Worm (Caenorhabditis elegans) whole organism, L4/young adult: ENCODE data around the gene R05D3.3.
"Not testable (repeated sequence)": the region's sequence is repeated elsewhere in the genome, so short reads cannot be mapped to it uniquely, and the experiment has no call there.

Experiments used
- W03F9.2 ChIP-seq: fragments of 150-350 bp; optimal IDR thresholded peaks from 2 replicates; lab custom pipeline; 2014; ENCODE audit warnings: missing biosample characterization, missing genetic modification characterization
- dao-5 ChIP-seq: sonication (generic microtip); optimal IDR thresholded peaks from 2 replicates; lab custom pipeline; 2016; ENCODE audit warnings: missing genotype, missing genetic modification characterization, moderate library complexity, missing compliant biosample characterization
- him-1 ChIP-seq: sonication (generic microtip); optimal IDR thresholded peaks from 2 replicates; lab custom pipeline; 2016; ENCODE audit warnings: missing genotype, missing genetic modification reagents, missing genetic modification characterization, missing compliant biosample characterization

Gene R05D3.3

DNA sequence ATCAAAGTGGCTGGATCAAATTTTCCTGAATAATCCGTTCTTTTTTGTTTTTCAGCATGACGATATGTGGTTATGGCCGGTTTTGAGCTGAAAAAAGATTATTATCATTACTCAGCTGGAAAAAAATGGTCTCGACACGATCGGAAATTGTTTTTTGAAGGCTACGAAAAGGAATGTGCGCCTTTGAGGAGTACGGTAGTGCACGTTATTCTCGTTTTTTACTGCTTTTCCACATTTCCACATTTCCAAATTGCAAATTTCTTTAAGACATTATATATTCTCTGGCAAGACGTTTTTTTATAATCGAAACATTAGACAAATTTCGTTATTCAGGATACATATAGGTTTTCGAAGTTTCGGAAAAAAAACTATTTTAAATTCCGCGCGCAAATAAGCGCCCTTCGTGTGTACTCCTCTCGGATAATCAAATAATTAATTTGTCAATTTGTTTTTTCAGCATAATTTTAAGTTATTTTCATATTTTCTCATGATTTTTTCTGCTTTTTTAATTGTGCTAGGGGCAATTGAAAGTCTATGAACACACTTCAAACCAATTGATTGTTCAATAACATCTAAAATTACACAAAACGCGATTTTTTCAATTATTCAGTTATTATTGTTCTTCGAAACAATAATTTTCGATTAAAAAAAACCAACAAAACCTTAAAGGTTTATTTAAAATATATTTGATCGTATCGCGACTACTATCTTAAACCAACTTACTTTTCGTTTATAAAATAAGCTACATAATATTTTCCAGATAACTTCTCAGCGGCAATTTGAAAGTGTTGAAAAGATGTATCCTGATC is at the start of gene R05D3.3:
Gene R05D3.3 (plus strand): TSS at position 759 of the 809 bp plus-strand sequence.
- TF ChIP-seq dao-5 (tag; lab: Kevin White, UChicago) (no peak), him-1 (tag; lab: Kevin White, UChicago) (no peak), W03F9.2 (tag; lab: Kevin White, UChicago) (no peak)

DNA sequence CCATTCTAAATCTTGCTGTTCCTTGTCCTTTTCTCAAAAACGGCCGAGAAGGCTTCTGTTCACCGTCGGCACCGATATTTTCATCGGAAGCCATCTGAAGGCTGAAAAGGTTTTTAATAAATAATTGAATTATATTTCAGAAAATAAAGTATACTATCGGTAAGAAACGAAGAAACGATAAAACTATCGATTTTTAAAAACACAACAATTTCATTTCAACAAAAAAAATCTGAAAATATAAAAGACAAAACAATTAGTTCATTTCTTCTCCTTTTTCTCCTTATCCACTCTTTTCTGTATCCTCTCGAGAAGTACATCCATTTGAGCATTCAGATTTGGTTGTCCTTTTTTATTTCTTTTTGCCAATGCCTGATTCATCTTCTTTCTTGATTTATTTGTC is 45.3 kb upstream of the R05D3.3 start, which contains the start of gene sas-4:
Gene sas-4 (minus strand): TSS at position 101 of the 400 bp plus-strand sequence.
- TF ChIP-seq W03F9.2 (tag; lab: Kevin White, UChicago): no peak
- TF ChIP-seq him-1 (tag; lab: Kevin White, UChicago): no peak
- no peak for TF ChIP-seq dao-5 (tag; lab: Kevin White, UChicago)

DNA sequence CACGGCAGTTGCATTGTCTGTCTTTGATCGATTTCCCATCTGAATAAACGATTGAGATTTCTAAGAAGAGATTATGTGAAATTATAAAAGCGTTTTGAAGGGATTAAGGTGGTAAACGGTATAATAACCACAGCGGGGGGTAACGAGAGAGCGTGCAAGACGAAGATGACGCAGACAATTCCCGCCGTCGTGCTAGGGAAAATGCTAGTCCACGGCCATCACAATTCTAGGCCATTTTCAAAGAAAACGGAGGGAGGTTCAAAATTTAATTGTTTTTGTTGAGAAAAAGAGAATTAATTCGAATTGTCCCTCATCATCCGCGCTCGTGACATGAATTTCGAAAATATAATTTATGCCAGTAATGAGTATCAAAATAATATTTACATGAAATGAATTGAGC is 44.7 kb upstream of the R05D3.3 start, which contains the start of gene F10E9.11:
Gene F10E9.11 (minus strand): TSS at position 161 of the 400 bp plus-strand sequence.
- TF ChIP-seq W03F9.2 (tag; lab: Kevin White, UChicago): peak; percentile 80
- TF ChIP-seq dao-5 (tag; lab: Kevin White, UChicago): no peak

DNA sequence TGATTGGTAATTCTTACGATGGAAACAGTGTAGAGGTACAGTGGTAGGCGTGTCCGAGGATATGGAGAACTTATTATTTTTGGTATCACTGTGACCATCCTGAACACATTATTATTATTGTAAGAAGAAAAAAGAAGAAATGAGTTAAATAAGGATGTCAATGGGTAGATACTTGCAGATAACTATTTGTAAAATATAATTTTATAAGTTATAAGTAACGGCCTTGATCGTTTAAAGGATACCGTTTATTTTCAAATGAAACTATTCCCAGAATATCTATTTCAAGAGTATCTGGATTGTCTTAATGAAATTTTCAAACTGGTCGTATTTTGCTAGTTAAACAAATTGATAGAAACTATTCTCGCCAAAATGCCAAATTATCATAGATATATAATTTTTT is 43.6 kb upstream of the R05D3.3 start, which contains the start of gene F10E9.10:
Gene F10E9.10 (minus strand): TSS at position 101 of the 400 bp plus-strand sequence.
- no peak for TF ChIP-seq dao-5 (tag; lab: Kevin White, UChicago)
- no peak for TF ChIP-seq him-1 (tag; lab: Kevin White, UChicago)
- no peak for TF ChIP-seq W03F9.2 (tag; lab: Kevin White, UChicago)

DNA sequence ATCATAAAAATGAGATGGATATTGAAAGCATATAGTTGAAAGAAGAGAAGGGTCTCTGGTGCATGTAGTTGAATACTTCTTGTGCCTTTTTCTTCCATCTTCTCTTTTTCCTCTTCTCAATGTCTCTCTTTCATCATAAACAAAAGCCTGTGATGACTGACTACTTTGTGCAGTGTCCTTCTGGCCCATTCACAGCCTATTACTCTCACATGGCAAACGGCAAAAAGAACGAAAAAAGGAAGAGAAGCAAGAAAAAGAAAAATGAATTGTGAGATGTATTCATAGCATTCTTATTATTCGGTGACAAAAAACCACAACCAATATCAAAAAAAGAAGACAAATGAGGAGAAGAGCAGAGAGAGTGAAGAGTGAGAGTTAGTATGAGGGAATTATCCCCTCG is 42.6 kb upstream of the R05D3.3 start:
- no peak for TF ChIP-seq W03F9.2 (tag; lab: Kevin White, UChicago)
- no peak for TF ChIP-seq him-1 (tag; lab: Kevin White, UChicago)
- TF ChIP-seq dao-5 (tag; lab: Kevin White, UChicago): no peak

DNA sequence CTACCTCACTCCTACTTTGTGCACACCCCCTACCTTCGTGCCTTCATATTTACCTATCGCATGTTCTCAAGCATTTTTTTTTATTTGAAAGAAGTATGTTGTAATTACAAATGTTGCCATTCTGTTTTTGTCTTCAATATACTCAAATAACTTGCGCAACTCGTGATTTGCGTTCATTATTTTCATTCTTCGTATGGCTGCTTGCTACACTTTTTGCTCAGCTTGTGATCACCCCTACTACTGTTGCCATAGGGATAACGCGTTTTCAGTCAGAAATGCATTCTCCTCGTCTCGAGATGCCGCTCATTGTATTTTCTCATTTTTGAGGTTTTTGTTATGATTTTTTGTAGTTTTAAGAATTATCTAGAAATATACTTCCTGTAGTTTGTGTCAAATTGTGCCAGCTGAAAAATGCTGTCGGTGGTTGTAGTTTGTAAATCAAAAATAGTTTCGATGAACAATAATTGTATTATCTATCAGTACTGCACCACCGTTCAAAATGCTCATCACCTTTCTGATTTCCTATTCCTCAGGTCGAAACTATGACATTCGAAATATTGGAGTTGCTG is 41.1 kb upstream of the R05D3.3 start, which contains the start of gene F10E9.1:
Gene F10E9.1 (plus strand): TSS at position 519 of the 569 bp plus-strand sequence.
- TF ChIP-seq W03F9.2 (tag; lab: Kevin White, UChicago): no peak
- no peak for TF ChIP-seq dao-5 (tag; lab: Kevin White, UChicago)
- TF ChIP-seq him-1 (tag; lab: Kevin White, UChicago): no peak

DNA sequence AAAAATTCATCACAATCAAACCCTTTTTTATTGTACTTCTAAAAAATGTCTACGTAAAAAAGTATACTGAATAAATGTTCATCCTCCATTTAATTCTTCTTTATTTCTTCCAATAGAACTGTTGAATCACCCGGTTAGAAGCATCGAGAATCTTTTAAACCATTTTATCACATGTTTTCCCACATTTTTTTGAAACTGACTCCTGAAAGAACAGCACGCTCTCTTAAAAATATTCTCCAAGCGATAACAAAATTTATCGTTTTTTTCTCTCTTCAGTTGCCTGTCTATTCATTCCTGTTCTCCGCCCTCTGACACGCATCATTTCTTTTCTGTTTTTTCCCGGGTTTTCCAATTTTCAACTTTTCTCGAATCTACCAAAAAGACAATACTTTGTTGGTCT is 39.4 kb upstream of the R05D3.3 start, which contains the start of gene F10E9.12:
Gene F10E9.12 (plus strand): TSS at position 131 of the 400 bp plus-strand sequence.
- TF ChIP-seq W03F9.2 (tag; lab: Kevin White, UChicago) (no peak), him-1 (tag; lab: Kevin White, UChicago) (no peak), dao-5 (tag; lab: Kevin White, UChicago) (no peak)

DNA sequence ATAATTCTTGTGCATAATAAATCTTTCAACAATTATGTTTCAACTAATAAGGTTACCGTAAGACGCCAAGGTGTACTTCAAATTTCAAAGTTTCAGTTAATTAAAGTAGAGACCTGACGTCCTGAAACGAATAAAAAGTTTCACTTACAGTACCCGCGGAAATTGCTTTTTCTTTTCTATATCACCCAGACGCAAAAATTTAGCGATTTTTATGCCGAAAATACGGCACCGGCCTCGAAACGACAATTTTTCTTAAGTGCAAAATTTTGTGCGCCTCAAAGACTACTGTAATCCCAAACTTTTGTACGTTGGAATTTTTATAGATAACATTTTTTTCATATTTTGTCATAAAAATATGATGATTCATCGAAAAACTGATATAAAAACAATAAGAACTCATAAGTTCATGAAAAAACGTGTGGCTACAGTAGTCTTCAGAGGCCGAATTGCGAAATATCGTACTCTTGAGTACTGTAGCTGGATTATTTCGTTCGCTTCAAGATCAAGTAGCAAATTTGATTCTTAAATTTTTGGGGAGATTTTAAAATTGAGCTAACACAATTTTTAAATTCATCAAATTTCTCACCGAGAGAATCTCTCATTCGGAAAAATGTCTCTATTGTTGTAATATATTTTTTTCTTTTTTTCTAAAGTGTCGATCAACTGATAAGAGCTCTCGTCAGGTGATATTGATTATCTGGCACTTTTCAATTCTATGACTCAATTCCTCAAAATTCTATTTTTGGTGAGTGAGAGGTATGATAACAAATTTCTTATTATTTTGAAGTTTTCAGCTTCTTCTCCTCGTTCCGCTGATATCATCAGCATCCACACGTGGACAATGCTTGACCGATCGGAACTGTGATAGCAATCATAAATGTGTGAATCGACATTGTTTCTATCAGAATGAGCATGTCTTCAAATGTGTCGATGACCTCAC is 38.0 kb upstream of the R05D3.3 start, which contains the start of gene ZC262.13:
Gene ZC262.13 (plus strand): TSS at position 641 of the 940 bp plus-strand sequence.
- no peak for TF ChIP-seq dao-5 (tag; lab: Kevin White, UChicago)
- TF ChIP-seq W03F9.2 (tag; lab: Kevin White, UChicago): no peak
- no peak for TF ChIP-seq him-1 (tag; lab: Kevin White, UChicago)

DNA sequence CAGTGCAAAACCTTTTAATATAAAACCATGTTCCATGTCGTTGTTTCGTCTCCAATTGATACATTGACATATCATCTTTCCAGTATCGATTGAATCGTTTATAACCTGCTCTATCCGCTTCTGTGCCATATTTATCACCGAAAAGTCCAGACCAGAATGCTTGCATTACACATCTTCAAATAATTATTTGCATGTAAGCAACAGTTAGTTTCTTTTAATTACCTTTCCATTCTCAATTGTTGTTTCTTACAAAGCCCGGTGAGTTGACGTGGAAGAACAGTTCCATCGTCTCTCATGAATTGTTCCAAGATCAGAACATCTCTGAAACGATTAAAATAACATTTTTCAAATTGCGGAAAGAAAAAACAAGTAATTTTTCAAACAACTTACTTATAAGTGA is 32.6 kb upstream of the R05D3.3 start, which contains the start of gene iglr-2:
Gene iglr-2 (minus strand): TSS at position 101 of the 400 bp plus-strand sequence.
- no peak for TF ChIP-seq him-1 (tag; lab: Kevin White, UChicago)

DNA sequence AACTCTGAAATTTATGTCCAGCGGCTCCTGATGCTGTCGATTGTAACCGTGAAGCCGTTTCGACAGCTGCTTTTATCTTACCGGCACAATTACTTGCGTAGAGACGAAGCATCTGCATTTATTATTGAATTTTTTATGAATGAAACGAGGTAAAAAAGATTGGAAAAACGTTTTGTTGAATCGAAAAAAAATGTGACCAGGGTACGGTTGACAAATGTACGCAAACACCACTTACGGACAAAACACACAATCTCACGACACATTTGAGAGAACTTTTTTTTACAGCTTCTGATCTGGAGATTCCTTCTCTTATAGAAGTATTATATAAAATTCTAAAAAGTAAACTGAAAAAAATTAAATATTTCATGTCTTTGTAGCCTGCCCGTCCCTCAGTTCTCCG is 32.0 kb upstream of the R05D3.3 start, which contains the start of the genes mrps-18A and ZC262.2:
Gene mrps-18A (minus strand): TSS at position 141 of the 400 bp plus-strand sequence.
Gene ZC262.2 (plus strand): TSS at position 284 of the 400 bp plus-strand sequence.
- no peak for TF ChIP-seq dao-5 (tag; lab: Kevin White, UChicago)
- peak; percentile 19 for TF ChIP-seq W03F9.2 (tag; lab: Kevin White, UChicago)
- TF ChIP-seq him-1 (tag; lab: Kevin White, UChicago): no peak

DNA sequence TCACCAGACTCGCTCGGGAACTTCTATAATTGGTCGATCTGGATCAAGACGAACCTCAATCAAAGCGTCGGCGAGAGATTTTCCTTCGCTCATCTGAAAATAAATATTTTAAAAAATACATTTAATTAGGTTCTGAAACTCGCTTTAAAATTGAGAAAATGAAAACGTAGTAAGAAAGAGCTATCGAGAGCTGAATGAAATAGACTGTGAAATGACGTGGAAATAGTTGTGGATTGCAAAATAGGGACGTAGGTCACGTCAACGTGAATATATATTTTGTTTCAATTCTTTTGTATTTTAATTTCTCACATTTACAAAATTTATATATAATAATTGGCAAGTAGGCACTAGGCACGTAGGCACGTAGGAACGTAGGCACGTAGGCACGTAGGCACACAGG is 29.4 kb upstream of the R05D3.3 start, which contains the start of gene ZC262.4:
Gene ZC262.4 (minus strand): TSS at position 101 of the 400 bp plus-strand sequence.
- TF ChIP-seq dao-5 (tag; lab: Kevin White, UChicago): no peak
- TF ChIP-seq him-1 (tag; lab: Kevin White, UChicago): no peak
- no peak for TF ChIP-seq W03F9.2 (tag; lab: Kevin White, UChicago)

DNA sequence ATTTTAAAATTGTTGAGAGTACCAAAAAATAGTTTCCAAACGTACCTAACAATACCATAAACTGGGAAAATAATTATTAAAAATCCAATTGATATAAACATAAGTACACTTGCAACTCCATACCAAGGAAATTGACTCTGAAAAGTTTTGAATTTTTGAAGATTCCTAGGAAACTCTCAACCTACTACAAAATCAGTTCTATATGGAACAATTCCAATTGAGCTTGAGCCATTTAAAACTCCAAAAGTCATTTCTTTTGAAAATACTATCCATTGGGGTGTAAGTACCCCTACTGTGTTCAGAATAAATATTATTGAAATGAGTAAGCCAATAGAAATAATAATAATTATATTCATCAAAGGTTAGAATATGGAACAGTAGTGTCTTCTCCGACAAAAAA is 24.4 kb upstream of the R05D3.3 start, which contains the start of gene clc-28:
Gene clc-28 (minus strand): TSS at position 101 of the 400 bp plus-strand sequence.
- TF ChIP-seq W03F9.2, him-1, dao-5 (tag; lab: Kevin White, UChicago): not testable (repeated sequence)
